Fruit fly (Drosophila melanogaster): ENCODE data around the gene CG43249.
A peak's percentile ranks its signal among the peaks of the same experiment; 100 is the strongest.

The CG43249 gene

dm6 chr3L:16275391-16276017 is 28.6 kb upstream of the CG43249 start (continued):
- TF ChIP-seq CG3919 (GFP tag; optimal IDR thresholded peaks at IDR 0.05) (no peak), Hr4 (GFP tag; optimal IDR thresholded peaks at IDR 0.05) (no peak), net (GFP tag; optimal IDR thresholded peaks at IDR 0.05) (no peak)

- TF ChIP-seq CG10631 (GFP tag; optimal IDR thresholded peaks at IDR 0.05) (no peak), CG3032 (tag; optimal IDR thresholded peaks at IDR 0.05) (no peak), CG3919 (GFP tag; optimal IDR thresholded peaks at IDR 0.05) (no peak), Lpt (GFP tag; optimal IDR thresholded peaks at IDR 0.05) (no peak), fd85E (GFP tag; optimal IDR thresholded peaks at IDR 0.05) (no peak), CG6276 (GFP tag; optimal IDR thresholded peaks at IDR 0.05) (no peak), esn (GFP tag; optimal IDR thresholded peaks at IDR 0.05) (no peak), spab (GFP tag; optimal IDR thresholded peaks at IDR 0.05) (no peak), Blimp-1 (GFP tag; optimal IDR thresholded peaks at IDR 0.05) (no peak), CG15336 (GFP tag; IDR thresholded peaks at IDR 0.05) (no peak), Sox15 (GFP tag; optimal IDR thresholded peaks at IDR 0.05) (no peak), CG6163 (GFP tag; IDR thresholded peaks at IDR 0.05) (no peak), CG16779 (tag; optimal IDR thresholded peaks at IDR 0.05) (no peak), lz (GFP tag; optimal IDR thresholded peaks at IDR 0.05) (no peak), topi (GFP tag; optimal IDR thresholded peaks at IDR 0.05) (no peak), Eip75B (GFP tag; optimal IDR thresholded peaks at IDR 0.05) (no peak), Smox (GFP tag; optimal IDR thresholded peaks at IDR 0.05) (no peak), CG11902 (GFP tag; optimal IDR thresholded peaks at IDR 0.05) (no peak), ss (GFP tag; optimal IDR thresholded peaks at IDR 0.05) (no peak)
These were observed 26.9 kb upstream of the CG43249 start, which contains the start of gene CG13065 for dm6 chr3L:16277135-16277534. CG13065 (plus strand) TSS chr3L:16277435.

- TF ChIP-seq acj6 (GFP tag; optimal IDR thresholded peaks at IDR 0.05) (no peak), CG9139 (GFP tag; optimal IDR thresholded peaks at IDR 0.05) (no peak), fd85E (GFP tag; optimal IDR thresholded peaks at IDR 0.05) (no peak), dac (GFP tag; optimal IDR thresholded peaks at IDR 0.05) (no peak), CG6163 (GFP tag; IDR thresholded peaks at IDR 0.05) (no peak)
These were observed 24.9 kb upstream of the CG43249 start, which contains the start of gene CG13050 for dm6 chr3L:16279171-16279570. CG13050 (minus strand) TSS chr3L:16279271.

- no peak for TF ChIP-seq CG8632 (GFP tag; optimal IDR thresholded peaks at IDR 0.05)
- no peak for TF ChIP-seq CG10631 (GFP tag; optimal IDR thresholded peaks at IDR 0.05)
- TF ChIP-seq Hr38 (GFP tag; optimal IDR thresholded peaks at IDR 0.05) = no peak
- TF ChIP-seq fd59A (GFP tag; optimal IDR thresholded peaks at IDR 0.05) = no peak
- TF ChIP-seq CG11902 (GFP tag; optimal IDR thresholded peaks at IDR 0.05) = no peak
- TF ChIP-seq Sox102F (GFP tag; optimal IDR thresholded peaks at IDR 0.05) = peak; percentile 19
- TF ChIP-seq spab (GFP tag; optimal IDR thresholded peaks at IDR 0.05) = no peak
- no peak for TF ChIP-seq cyc (GFP tag; optimal IDR thresholded peaks at IDR 0.05)
- TF ChIP-seq Lpt (GFP tag; optimal IDR thresholded peaks at IDR 0.05) = peak; percentile 8
- no peak for TF ChIP-seq CG4318 (GFP tag; optimal IDR thresholded peaks at IDR 0.05)
- TF ChIP-seq Eip93F (GFP tag; optimal IDR thresholded peaks at IDR 0.05) = no peak
- TF ChIP-seq dsx (GFP tag; optimal IDR thresholded peaks at IDR 0.05; ENCODE audit: poor library complexity, severe bottlenecking) = peak; percentile 55
- no peak for TF ChIP-seq CG31627 (GFP tag; optimal IDR thresholded peaks at IDR 0.05)
- TF ChIP-seq CG7368 (GFP tag; optimal IDR thresholded peaks at IDR 0.05) = no peak
- no peak for TF ChIP-seq esn (GFP tag; optimal IDR thresholded peaks at IDR 0.05)
- TF ChIP-seq salr (GFP tag; optimal IDR thresholded peaks at IDR 0.05) = no peak
- TF ChIP-seq CG3919 (GFP tag; optimal IDR thresholded peaks at IDR 0.05) = no peak
- TF ChIP-seq Sox14 (GFP tag; optimal IDR thresholded peaks at IDR 0.05) = no peak
- TF ChIP-seq Smox (GFP tag; optimal IDR thresholded peaks at IDR 0.05) = no peak
- no peak for TF ChIP-seq lz (GFP tag; optimal IDR thresholded peaks at IDR 0.05)
- no peak for TF ChIP-seq CG9139 (GFP tag; optimal IDR thresholded peaks at IDR 0.05)
- TF ChIP-seq CG6854 (GFP tag; optimal IDR thresholded peaks at IDR 0.05) = no peak
- no peak for TF ChIP-seq CG34406 (GFP tag; optimal IDR thresholded peaks at IDR 0.05)
- peak; percentile 47 for TF ChIP-seq Eip75B (GFP tag; optimal IDR thresholded peaks at IDR 0.05)
- no peak for TF ChIP-seq Hr39 (GFP tag; optimal IDR thresholded peaks at IDR 0.05)
- TF ChIP-seq vri (GFP tag; optimal IDR thresholded peaks at IDR 0.05) = no peak
- no peak for TF ChIP-seq CG3032 (tag; optimal IDR thresholded peaks at IDR 0.05)
- peak; percentile 53 for TF ChIP-seq Eip78C (GFP tag)
- no peak for TF ChIP-seq net (GFP tag; optimal IDR thresholded peaks at IDR 0.05)
- TF ChIP-seq ss (GFP tag; optimal IDR thresholded peaks at IDR 0.05) = peak in 1 of 2 experiments; percentile 63
- no peak for TF ChIP-seq CG15336 (GFP tag; IDR thresholded peaks at IDR 0.05)
- no peak for TF ChIP-seq Hr4 (GFP tag; optimal IDR thresholded peaks at IDR 0.05)
- TF ChIP-seq CG6163 (GFP tag; IDR thresholded peaks at IDR 0.05) = no peak
These were observed 24.1 kb upstream of the CG43249 start, which contains the start of gene CG13064 for dm6 chr3L:16279987-16280454. CG13064 (plus strand) TSS chr3L:16280404.
